Fruit fly (Drosophila melanogaster) whole organism, embryonic: ENCODE measurements around the gene Cul6.

Experiments
- Aef1 ChIP-seq: fragments of 200-800 bp; sonication (Bioruptor generic); IDR thresholded peaks from 3 replicates; pipeline ENCODE4 v1.3.6; 2022; ENCODE audit warnings: missing biosample characterization, missing genetic modification characterization
- CG10274 ChIP-seq: fragments of 200-800 bp; sonication (Bioruptor generic); optimal IDR thresholded peaks from 3 replicates; lab custom pipeline; 2017; ENCODE audit warnings: missing biosample characterization, mild to moderate bottlenecking, missing genetic modification characterization
- CG11247 ChIP-seq: fragments of 200-800 bp; sonication (Bioruptor generic); IDR thresholded peaks from 2 replicates; pipeline ENCODE4 v1.3.6; 2022; ENCODE audit warnings: missing biosample characterization, missing genetic modification characterization
- CG11723 ChIP-seq: fragments of 200-800 bp; sonication (Bioruptor generic); optimal IDR thresholded peaks from 2 replicates; lab custom pipeline; 2017; ENCODE audit warnings: missing biosample characterization, mild to moderate bottlenecking, missing genetic modification characterization
- CG12299 ChIP-seq: fragments of 200-800 bp; sonication (Bioruptor generic); optimal IDR thresholded peaks from 2 replicates; lab custom pipeline; 2018; ENCODE audit warnings: missing biosample characterization, mild to moderate bottlenecking, missing genetic modification characterization
- CG13287 ChIP-seq: fragments of 200-800 bp; sonication (Bioruptor generic); IDR thresholded peaks from 2 replicates; pipeline ENCODE4 v1.3.6; 2022; ENCODE audit warnings: missing biosample characterization, missing genetic modification characterization; ENCODE audit not compliant: partially characterized antibody
- CG14710 ChIP-seq: fragments of 200-800 bp; sonication (Bioruptor generic); optimal IDR thresholded peaks from 3 replicates; lab custom pipeline; 2019; ENCODE audit warnings: missing biosample characterization, mild to moderate bottlenecking, missing genetic modification characterization, moderate library complexity
- CG1529 ChIP-seq: fragments of 200-800 bp; sonication (Bioruptor generic); optimal IDR thresholded peaks from 3 replicates; lab custom pipeline; 2018; ENCODE audit warnings: missing biosample characterization, missing genetic modification characterization
- CG1603 ChIP-seq: fragments of 200-800 bp; sonication (Bioruptor generic); optimal IDR thresholded peaks from 2 replicates; lab custom pipeline; 2019; ENCODE audit warnings: missing biosample characterization, mild to moderate bottlenecking, missing genetic modification characterization, moderate library complexity
- CG17568 ChIP-seq: fragments of 200-800 bp; sonication (Bioruptor generic); optimal IDR thresholded peaks from 2 replicates; lab custom pipeline; 2018; ENCODE audit warnings: missing biosample characterization, mild to moderate bottlenecking, missing genetic modification characterization, moderate library complexity
- CG1832 ChIP-seq: fragments of 200-800 bp; sonication (Bioruptor generic); optimal IDR thresholded peaks from 2 replicates; lab custom pipeline; 2017; ENCODE audit warnings: missing biosample characterization, mild to moderate bottlenecking, missing genetic modification characterization, inconsistent platforms
- CG42726 ChIP-seq: fragments of 200-800 bp; sonication (Bioruptor generic); IDR thresholded peaks from 2 replicates; pipeline ENCODE4 v1.3.6; 2022; ENCODE audit warnings: missing biosample characterization, missing genetic modification characterization; ENCODE audit not compliant: partially characterized antibody
- CG7556 ChIP-seq: fragments of 200-800 bp; sonication (Bioruptor generic); optimal IDR thresholded peaks from 2 replicates; lab custom pipeline; 2017; ENCODE audit warnings: missing biosample characterization, mild to moderate bottlenecking, missing genetic modification characterization
- CG9797 ChIP-seq: fragments of 200-800 bp; sonication (Bioruptor generic); optimal IDR thresholded peaks from 3 replicates; lab custom pipeline; 2018; ENCODE audit warnings: missing biosample characterization, mild to moderate bottlenecking, missing genetic modification characterization
- Dad ChIP-seq: fragments of 200-800 bp; sonication (Bioruptor generic); optimal IDR thresholded peaks from 3 replicates; lab custom pipeline; 2016; ENCODE audit warnings: missing biosample characterization, missing genetic modification characterization
- Dip2 ChIP-seq: fragments of 200-800 bp; sonication (Bioruptor generic); IDR thresholded peaks from 2 replicates; pipeline ENCODE4 v1.3.6; 2022; ENCODE audit warnings: missing biosample characterization, missing genetic modification characterization
- Dp ChIP-seq: fragments of 200-800 bp; sonication (Bioruptor generic); optimal IDR thresholded peaks from 2 replicates; lab custom pipeline; 2018; ENCODE audit warnings: missing biosample characterization, mild to moderate bottlenecking, missing genetic modification characterization, moderate library complexity
- Ets97D ChIP-seq: fragments of 200-800 bp; sonication (Bioruptor generic); optimal IDR thresholded peaks from 3 replicates; lab custom pipeline; 2016; ENCODE audit warnings: missing biosample characterization, missing genetic modification characterization
- H2.0 ChIP-seq: fragments of 200-800 bp; sonication (Bioruptor generic); IDR thresholded peaks from 2 replicates; pipeline ENCODE4 v1.3.6; 2022; ENCODE audit warnings: missing biosample characterization, missing genetic modification characterization
- Mes4 ChIP-seq: fragments of 200-800 bp; sonication (Bioruptor generic); optimal IDR thresholded peaks from 2 replicates; lab custom pipeline; 2016; ENCODE audit warnings: missing biosample characterization, missing genetic modification characterization
- NK7.1 ChIP-seq: fragments of 200-800 bp; sonication (Bioruptor generic); optimal IDR thresholded peaks from 3 replicates; lab custom pipeline; 2016; ENCODE audit warnings: missing biosample characterization, missing genetic modification characterization
- Neu2 ChIP-seq: fragments of 200-800 bp; sonication (Bioruptor generic); optimal IDR thresholded peaks from 3 replicates; lab custom pipeline; 2016; ENCODE audit warnings: missing biosample characterization, missing genetic modification characterization, borderline replicate concordance
- Oli ChIP-seq: fragments of 200-800 bp; sonication (Bioruptor generic); optimal IDR thresholded peaks from 2 replicates; lab custom pipeline; 2018; ENCODE audit warnings: missing biosample characterization, mild to moderate bottlenecking, missing genetic modification characterization, moderate library complexity
- Optix ChIP-seq: fragments of 200-800 bp; sonication (Bioruptor generic); IDR thresholded peaks from 3 replicates; pipeline ENCODE4 v1.3.6; 2022; ENCODE audit warnings: missing biosample characterization, missing genetic modification characterization
- Side ChIP-seq: fragments of 200-800 bp; sonication (Bioruptor generic); optimal IDR thresholded peaks from 2 replicates; lab custom pipeline; 2016; ENCODE audit warnings: missing biosample characterization, missing genetic modification characterization
- Six4 ChIP-seq: fragments of 200-800 bp; sonication (Bioruptor generic); optimal IDR thresholded peaks from 2 replicates; lab custom pipeline; 2016; ENCODE audit warnings: missing biosample characterization, missing genetic modification characterization
- Sry-β ChIP-seq: fragments of 200-800 bp; sonication (Bioruptor generic); optimal IDR thresholded peaks from 2 replicates; lab custom pipeline; 2018; ENCODE audit warnings: missing biosample characterization, mild to moderate bottlenecking, missing genetic modification characterization, moderate library complexity
- bab2 ChIP-seq: fragments of 200-800 bp; sonication (Bioruptor generic); optimal IDR thresholded peaks from 2 replicates; lab custom pipeline; 2016; ENCODE audit warnings: missing biosample characterization, missing genetic modification characterization
- bcd ChIP-seq: fragments of 200-800 bp; sonication (Bioruptor generic); optimal IDR thresholded peaks from 2 replicates; lab custom pipeline; 2017; ENCODE audit warnings: missing biosample characterization, mild to moderate bottlenecking, missing genetic modification characterization
- btn ChIP-seq: fragments of 200-800 bp; sonication (Bioruptor generic); optimal IDR thresholded peaks from 2 replicates; lab custom pipeline; 2016; ENCODE audit warnings: missing biosample characterization, missing genetic modification characterization
- ci ChIP-seq: fragments of 200-800 bp; sonication (Bioruptor generic); IDR thresholded peaks from 3 replicates; pipeline ENCODE4 v1.3.6; 2022; ENCODE audit warnings: missing biosample characterization, missing genetic modification characterization
- croc ChIP-seq: fragments of 200-800 bp; sonication (Bioruptor generic); conservative IDR thresholded peaks from 3 replicates; pipeline ENCODE4 v1.3.6; 2022; ENCODE audit warnings: missing biosample characterization, missing genetic modification characterization
- dmrt99B ChIP-seq: fragments of 200-800 bp; sonication (Bioruptor generic); optimal IDR thresholded peaks from 2 replicates; lab custom pipeline; 2018; ENCODE audit warnings: missing biosample characterization, mild to moderate bottlenecking, missing genetic modification characterization, moderate library complexity
- esg ChIP-seq: fragments of 200-800 bp; sonication (Bioruptor generic); conservative IDR thresholded peaks from 2 replicates; pipeline ENCODE4 v1.3.6; 2022; ENCODE audit warnings: missing biosample characterization, missing genetic modification characterization
- gcm2 ChIP-seq: fragments of 200-800 bp; sonication (Bioruptor generic); optimal IDR thresholded peaks from 2 replicates; lab custom pipeline; 2016; ENCODE audit warnings: missing biosample characterization, missing genetic modification characterization
- grau ChIP-seq: fragments of 200-800 bp; optimal IDR thresholded peaks from 3 replicates; lab custom pipeline; 2019; ENCODE audit warnings: missing biosample characterization, mild to moderate bottlenecking, missing genetic modification characterization, moderate library complexity
- her ChIP-seq: fragments of 200-800 bp; sonication (Bioruptor generic); optimal IDR thresholded peaks from 2 replicates; lab custom pipeline; 2016; ENCODE audit warnings: missing biosample characterization, missing genetic modification characterization
- luna ChIP-seq: fragments of 200-800 bp; sonication (Bioruptor generic); optimal IDR thresholded peaks from 2 replicates; lab custom pipeline; 2016; ENCODE audit warnings: missing biosample characterization, missing genetic modification characterization
- maf-S ChIP-seq: fragments of 200-800 bp; sonication (Bioruptor generic); optimal IDR thresholded peaks from 2 replicates; lab custom pipeline; 2016; ENCODE audit warnings: missing biosample characterization, missing genetic modification characterization
- nerfin-1 ChIP-seq: fragments of 200-800 bp; sonication (Bioruptor generic); optimal IDR thresholded peaks from 3 replicates; lab custom pipeline; 2019; ENCODE audit warnings: missing biosample characterization, mild to moderate bottlenecking, missing genetic modification characterization, moderate library complexity
- nerfin-2 ChIP-seq: fragments of 200-800 bp; sonication (Bioruptor generic); IDR thresholded peaks from 2 replicates; pipeline ENCODE4 v1.3.6; 2022; ENCODE audit warnings: missing biosample characterization, missing genetic modification characterization; ENCODE audit not compliant: partially characterized antibody
- pros ChIP-seq: fragments of 200-800 bp; sonication (Bioruptor generic); optimal IDR thresholded peaks from 3 replicates; lab custom pipeline; 2019; ENCODE audit warnings: missing biosample characterization, mild to moderate bottlenecking, missing genetic modification characterization, moderate library complexity
- rib ChIP-seq: fragments of 200-800 bp; sonication (Bioruptor generic); IDR thresholded peaks from 2 replicates; pipeline ENCODE4 v1.3.6; 2022; ENCODE audit warnings: missing biosample characterization, missing genetic modification characterization
- ro ChIP-seq: fragments of 200-800 bp; sonication (Bioruptor generic); IDR thresholded peaks from 2 replicates; pipeline ENCODE4 v1.3.6; 2022; ENCODE audit warnings: missing biosample characterization, missing genetic modification characterization
- run ChIP-seq: fragments of 200-800 bp; sonication (Bioruptor generic); optimal IDR thresholded peaks from 3 replicates; lab custom pipeline; 2018; ENCODE audit warnings: missing biosample characterization, mild to moderate bottlenecking, missing genetic modification characterization
- slbo ChIP-seq: fragments of 200-800 bp; sonication (Bioruptor generic); IDR thresholded peaks from 2 replicates; pipeline ENCODE4 v1.3.6; 2022; ENCODE audit warnings: missing biosample characterization, missing genetic modification characterization
- tup ChIP-seq: fragments of 200-800 bp; sonication (Bioruptor generic); optimal IDR thresholded peaks from 2 replicates; lab custom pipeline; 2016; ENCODE audit warnings: missing biosample characterization, mild to moderate bottlenecking, missing genetic modification characterization, moderate library complexity
- wek ChIP-seq: fragments of 200-800 bp; sonication (Bioruptor generic); optimal IDR thresholded peaks from 3 replicates; lab custom pipeline; 2018; ENCODE audit warnings: missing biosample characterization, mild to moderate bottlenecking, missing genetic modification characterization, moderate library complexity
- yki ChIP-seq: fragments of >200 bp; optimal IDR thresholded peaks from 3 replicates; lab custom pipeline; 2018

Gene Cul6

DNA sequence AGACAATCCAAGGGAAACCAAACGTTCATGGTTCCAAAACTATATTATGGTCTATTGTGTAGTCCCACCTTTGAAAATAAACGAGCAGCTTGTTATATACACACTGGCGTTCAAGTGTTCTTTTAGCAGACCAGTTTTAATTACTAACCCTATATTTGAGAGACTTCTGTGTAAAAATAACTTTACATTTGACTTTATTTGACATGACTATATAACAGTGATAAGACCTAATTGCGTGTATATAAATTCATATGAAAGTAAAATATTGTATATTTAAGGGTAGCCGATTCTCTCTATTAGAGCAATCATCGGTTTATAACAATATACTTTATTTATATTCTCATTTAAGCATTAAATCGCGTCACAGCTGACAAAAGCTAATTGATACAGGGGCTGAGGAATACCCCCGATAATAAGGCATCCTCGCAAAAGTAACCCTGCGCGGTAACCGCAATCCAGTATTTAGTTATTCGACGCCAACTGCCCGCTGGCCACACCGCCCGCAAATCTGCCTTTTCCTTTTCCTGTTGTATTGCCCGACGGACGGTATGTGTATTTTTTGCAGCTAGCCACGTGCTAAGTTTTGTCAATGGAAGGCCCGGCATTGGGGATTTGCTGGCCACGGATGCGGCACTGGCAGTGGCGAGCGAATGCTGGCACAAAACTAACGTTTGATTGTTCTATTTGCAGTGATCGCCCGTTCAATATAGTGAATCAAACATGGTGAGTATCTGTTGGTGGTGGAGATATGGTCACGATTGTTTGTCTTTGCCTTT is 30.0 kb upstream of the Cul6 start, which contains the start of gene RpS4 (continued):
- peak; percentile 64 for TF ChIP-seq maf-S
- TF ChIP-seq Dad (GFP tag; lab: Kevin White, UChicago) = peak; percentile 79
- peak; percentile 95 for TF ChIP-seq CG1603
- TF ChIP-seq CG11723 (GFP tag; lab: Kevin White, UChicago) = peak; percentile 93
- peak; percentile 64 for TF ChIP-seq CG7556 (GFP tag; lab: Kevin White, UChicago)
- TF ChIP-seq her = peak; percentile 93
- TF ChIP-seq dmrt99B (tag; lab: Kevin White, UChicago) = peak; percentile 78
- TF ChIP-seq CG14710 (tag; lab: Kevin White, UChicago) = peak; percentile 72
- TF ChIP-seq Side (GFP tag; lab: Kevin White, UChicago) = peak; percentile 90
- TF ChIP-seq Dp (GFP tag; lab: Kevin White, UChicago) = peak; percentile 27
- peak; percentile 89 for TF ChIP-seq CG1529 (GFP tag; lab: Kevin White, UChicago)
- TF ChIP-seq Ets97D = peak; percentile 99
- TF ChIP-seq rib = peak; percentile 83
- TF ChIP-seq ci (GFP tag; lab: Robert Waterston, UW) = peak; percentile 99
- TF ChIP-seq nerfin-2 (GFP tag; lab: Robert Waterston, UW) = no peak
- peak; percentile 28 for TF ChIP-seq tup (GFP tag; lab: Kevin White, UChicago)
- peak; percentile 96 for TF ChIP-seq CG17568 (GFP tag; lab: Kevin White, UChicago)
- peak; percentile 95 for TF ChIP-seq Mes4 (GFP tag; lab: Kevin White, UChicago)
- TF ChIP-seq luna (GFP tag; lab: Kevin White, UChicago) = peak; percentile 69
- peak; percentile 94 for TF ChIP-seq gcm2 (GFP tag; lab: Kevin White, UChicago)
- peak; percentile 95 for TF ChIP-seq bcd
- TF ChIP-seq esg (GFP tag; lab: Robert Waterston, UW) = peak; percentile 40
- peak; percentile 87 for TF ChIP-seq NK7.1 (GFP tag; lab: Kevin White, UChicago)
- TF ChIP-seq croc (GFP tag; lab: Robert Waterston, UW) = peak; percentile 56
- peak; percentile 76 for TF ChIP-seq grau (tag; lab: Kevin White, UChicago)
- peak; percentile 6; the same call in 1 of the 2 replicates for TF ChIP-seq ro
- peak; percentile 89 for TF ChIP-seq run (tag; lab: Kevin White, UChicago)
- TF ChIP-seq pros = peak; percentile 64
- TF ChIP-seq CG12299 (tag; lab: Kevin White, UChicago) = peak; percentile 85
- TF ChIP-seq yki (lab: Kevin White, UChicago) = no peak
- TF ChIP-seq wek (GFP tag; lab: Kevin White, UChicago) = peak; percentile 99
- TF ChIP-seq CG10274 (GFP tag; lab: Kevin White, UChicago) = peak; percentile 85
- TF ChIP-seq CG1832 (GFP tag; lab: Kevin White, UChicago) = no peak
- TF ChIP-seq Aef1 (GFP tag; lab: Robert Waterston, UW) = peak; percentile 72; the same call in 2 of the 3 replicates
- TF ChIP-seq Dip2 (GFP tag; lab: Robert Waterston, UW) = peak; percentile 62
- peak; percentile 71 for TF ChIP-seq Sry-β (GFP tag; lab: Kevin White, UChicago)
- peak; percentile 63 for TF ChIP-seq bab2
- TF ChIP-seq CG13287 = peak; percentile 33; the same call in 1 of the 2 replicates
- TF ChIP-seq Optix (GFP tag; lab: Robert Waterston, UW) = peak; percentile 75
- TF ChIP-seq slbo (GFP tag; lab: Robert Waterston, UW) = peak; percentile 89
- TF ChIP-seq CG9797 (GFP tag; lab: Kevin White, UChicago) = peak; percentile 97
- TF ChIP-seq Six4 = peak; percentile 66
- peak; percentile 65 for TF ChIP-seq Neu2
- TF ChIP-seq CG42726 (GFP tag; lab: Robert Waterston, UW) = peak; percentile 62
- TF ChIP-seq nerfin-1 (tag; lab: Kevin White, UChicago) = peak; percentile 80
- peak; percentile 64 for TF ChIP-seq Oli
- TF ChIP-seq CG11247 = peak; percentile 87
- TF ChIP-seq H2.0 (GFP tag; lab: Robert Waterston, UW) = peak; percentile 79
- TF ChIP-seq btn (GFP tag; lab: Kevin White, UChicago) = peak; percentile 84
